Fruit fly (Drosophila melanogaster): Measurements from ENCODE around the gene Eig71Ej.

- TF ChIP-seq CG33017 (tag; optimal IDR thresholded peaks at IDR 0.05) (peak; percentile 12), CG5204 (GFP tag; optimal IDR thresholded peaks at IDR 0.05) (no peak), cic (GFP tag; optimal IDR thresholded peaks at IDR 0.05) (peak; percentile 69), bab1 (GFP tag; optimal IDR thresholded peaks at IDR 0.05) (no peak), kay (GFP tag; ENCODE audit: borderline replicate concordance) (no peak), CG11617 (GFP tag; optimal IDR thresholded peaks at IDR 0.05) (no peak), ovo (GFP tag; optimal IDR thresholded peaks at IDR 0.05) (no peak), CG12768 (GFP tag; optimal IDR thresholded peaks at IDR 0.05) (no peak), pad (GFP tag; optimal IDR thresholded peaks at IDR 0.05) (no peak)
Measured at dm6 chr3L:15636359-15636758, 24.5 kb downstream of the Eig71Ej start.
